Worm (Caenorhabditis elegans) whole organism, dauer: ENCODE results near the gene R02F11.11.

ENCODE experiments used
- unc-62 ChIP-seq: sonication (generic microtip); optimal IDR thresholded peaks from 2 replicates; lab custom pipeline; 2017; ENCODE audit warnings: missing biosample characterization, missing genetic modification reagents, missing genetic modification characterization

Gene R02F11.11

ce11 chrV:4783313-4783712, 8.4 kb upstream of the R02F11.11 start, which contains the start of gene Y60C6A.1:
TSS of gene Y60C6A.1 (plus strand) at chrV:4783613.
- TF ChIP-seq unc-62 (GFP tag; lab: Kevin White, UChicago), result no peak

ce11 chrV:4785333-4785852, 6.3 kb upstream of the R02F11.11 start, which contains the start of the genes Y60C6A.2 and Y60C6A.3:
TSS of gene Y60C6A.2 (minus strand) at chrV:4785433.
TSS of gene Y60C6A.3 (plus strand) at chrV:4785802.
- no peak for TF ChIP-seq unc-62 (GFP tag; lab: Kevin White, UChicago)

ce11 chrV:4787166-4787565, 4.5 kb upstream of the R02F11.11 start, which contains the start of gene R02F11.9:
TSS of gene R02F11.9 (plus strand) at chrV:4787466.
- TF ChIP-seq unc-62 (GFP tag; lab: Kevin White, UChicago), result no peak

ce11 chrV:4787836-4788235, 3.8 kb upstream of the R02F11.11 start:
- no peak for TF ChIP-seq unc-62 (GFP tag; lab: Kevin White, UChicago)

ce11 chrV:4788823-4789222, 2.8 kb upstream of the R02F11.11 start, which contains the start of gene R02F11.10:
TSS of gene R02F11.10 (plus strand) at chrV:4789123.
- TF ChIP-seq unc-62 (GFP tag; lab: Kevin White, UChicago), result no peak

- no peak for TF ChIP-seq unc-62 (GFP tag; lab: Kevin White, UChicago)
Observed at ce11 chrV:4790368-4790767, 1.3 kb upstream of the R02F11.11 start, which contains the start of gene R02F11.12. TSS of gene R02F11.12 (plus strand) at chrV:4790668.

- no peak for TF ChIP-seq unc-62 (GFP tag; lab: Kevin White, UChicago)
Observed at ce11 chrV:4794308-4794707, 2.6 kb downstream of the R02F11.11 start, which contains the start of gene R02F11.2. TSS of gene R02F11.2 (plus strand) at chrV:4794599.

ce11 chrV:4800794-4801193, 9.1 kb downstream of the R02F11.11 start, which contains the start of gene R02F11.1:
TSS of gene R02F11.1 (plus strand) at chrV:4801094.
- no peak for TF ChIP-seq unc-62 (GFP tag; lab: Kevin White, UChicago)

- no peak for TF ChIP-seq unc-62 (GFP tag; lab: Kevin White, UChicago)
Observed at ce11 chrV:4801943-4802342, 10.3 kb downstream of the R02F11.11 start.

- no peak for TF ChIP-seq unc-62 (GFP tag; lab: Kevin White, UChicago)
Observed at ce11 chrV:4805847-4806246, 14.2 kb downstream of the R02F11.11 start, which contains the start of gene R02F11.3. TSS of gene R02F11.3 (minus strand) at chrV:4805947.

ce11 chrV:4806859-4807258, 15.2 kb downstream of the R02F11.11 start:
- no peak for TF ChIP-seq unc-62 (GFP tag; lab: Kevin White, UChicago)

- no peak for TF ChIP-seq unc-62 (GFP tag; lab: Kevin White, UChicago)
Observed at ce11 chrV:4810653-4811052, 19.0 kb downstream of the R02F11.11 start.

- TF ChIP-seq unc-62 (GFP tag; lab: Kevin White, UChicago), result no peak
Observed at ce11 chrV:4813825-4814224, 22.2 kb downstream of the R02F11.11 start.

ce11 chrV:4818563-4818962, 26.9 kb downstream of the R02F11.11 start, which contains the start of gene ccep-97:
TSS of gene ccep-97 (minus strand) at chrV:4818663.
- TF ChIP-seq unc-62 (GFP tag; lab: Kevin White, UChicago), result no peak

- no peak for TF ChIP-seq unc-62 (GFP tag; lab: Kevin White, UChicago)
Observed at ce11 chrV:4820601-4821000, 28.9 kb downstream of the R02F11.11 start.

- TF ChIP-seq unc-62 (GFP tag; lab: Kevin White, UChicago), result no peak
Observed at ce11 chrV:4823323-4823682, 31.6 kb downstream of the R02F11.11 start, which contains the start of gene adss-1. TSS of gene adss-1 (minus strand) at chrV:4823423.
